Fruit fly (Drosophila melanogaster) whole organism, embryonic: ENCODE results near the gene Mtp.

Source experiments
- Adf1 ChIP-seq: fragments of 200-800 bp; sonication (Bioruptor generic); IDR thresholded peaks from 2 replicates; pipeline ENCODE4 v1.3.6; 2022; ENCODE audit warnings: missing biosample characterization, missing genetic modification characterization
- Atf6 ChIP-seq: fragments of 200-800 bp; sonication (Bioruptor generic); IDR thresholded peaks from 2 replicates; pipeline ENCODE4 v1.3.6; 2022; ENCODE audit warnings: missing biosample characterization, missing genetic modification characterization
- Awh ChIP-seq: fragments of 200-800 bp; sonication (Bioruptor generic); IDR thresholded peaks from 2 replicates; pipeline ENCODE4, ENCODE4 v1.3.6; 2022; ENCODE audit warnings: missing biosample characterization, missing genetic modification characterization
- CG1024 ChIP-seq: fragments of 200-800 bp; sonication (Bioruptor generic); IDR thresholded peaks from 2 replicates; pipeline ENCODE4 v1.3.6; 2022; ENCODE audit warnings: missing biosample characterization, missing genetic modification characterization
- CG10959 ChIP-seq: fragments of 200-800 bp; sonication (Bioruptor generic); IDR thresholded peaks from 2 replicates; pipeline ENCODE4 v1.3.6; 2022; ENCODE audit warnings: missing biosample characterization, missing genetic modification characterization
- CG12769 ChIP-seq: fragments of 200-800 bp; sonication (Bioruptor generic); optimal IDR thresholded peaks from 2 replicates; lab custom pipeline; 2019; ENCODE audit warnings: missing biosample characterization, mild to moderate bottlenecking, missing genetic modification characterization, moderate library complexity
- CG13424 ChIP-seq: fragments of 200-800 bp; sonication (Bioruptor generic); optimal IDR thresholded peaks from 2 replicates; lab custom pipeline; 2019; ENCODE audit warnings: missing biosample characterization, mild to moderate bottlenecking, missing genetic modification characterization, moderate library complexity
- CG14860 ChIP-seq: fragments of 200-800 bp; sonication (Bioruptor generic); IDR thresholded peaks from 3 replicates; pipeline ENCODE4 v1.3.6; 2022; ENCODE audit warnings: missing biosample characterization, missing genetic modification characterization; ENCODE audit not compliant: partially characterized antibody
- CG14965 ChIP-seq: fragments of 200-800 bp; sonication (Bioruptor generic); optimal IDR thresholded peaks from 2 replicates; lab custom pipeline; 2016; ENCODE audit warnings: missing biosample characterization, missing genetic modification characterization, borderline replicate concordance
- CG15011 ChIP-seq: fragments of 200-800 bp; sonication (Bioruptor generic); optimal IDR thresholded peaks from 3 replicates; lab custom pipeline; 2018; ENCODE audit warnings: missing biosample characterization, mild to moderate bottlenecking, missing genetic modification characterization
- CG17359 ChIP-seq: fragments of 200-800 bp; sonication (Bioruptor generic); optimal IDR thresholded peaks from 3 replicates; lab custom pipeline; 2018; ENCODE audit warnings: missing biosample characterization, mild to moderate bottlenecking, missing genetic modification characterization, moderate library complexity
- CG18619 ChIP-seq: fragments of 200-800 bp; sonication (Bioruptor generic); optimal IDR thresholded peaks from 3 replicates; lab custom pipeline; 2017; ENCODE audit warnings: missing biosample characterization, mild to moderate bottlenecking, missing genetic modification characterization
- CG2889 ChIP-seq: fragments of 200-800 bp; sonication (Bioruptor generic); IDR thresholded peaks from 3 replicates; pipeline ENCODE4 v1.3.6; 2022; ENCODE audit warnings: missing biosample characterization, missing genetic modification characterization
- CG31441 ChIP-seq: fragments of 200-800 bp; sonication (Bioruptor generic); IDR thresholded peaks from 2 replicates; pipeline ENCODE4 v1.3.6; 2022; ENCODE audit warnings: missing biosample characterization, missing genetic modification characterization
- CG3281 ChIP-seq: fragments of 200-800 bp; sonication (Bioruptor generic); optimal IDR thresholded peaks from 3 replicates; lab custom pipeline; 2017; ENCODE audit warnings: missing biosample characterization, mild to moderate bottlenecking, missing genetic modification characterization
- CG33557 ChIP-seq: fragments of 200-800 bp; sonication (Bioruptor generic); optimal IDR thresholded peaks from 2 replicates; lab custom pipeline; 2019; ENCODE audit warnings: missing biosample characterization, mild to moderate bottlenecking, missing genetic modification characterization, moderate library complexity
- CG34224 ChIP-seq: fragments of 200-800 bp; sonication (Bioruptor generic); IDR thresholded peaks from 3 replicates; pipeline ENCODE4 v1.3.6; 2022; ENCODE audit warnings: missing biosample characterization, missing genetic modification characterization; ENCODE audit not compliant: partially characterized antibody
- CG3847 ChIP-seq: fragments of 200-800 bp; sonication (Bioruptor generic); IDR thresholded peaks from 2 replicates; pipeline ENCODE4 v1.3.6; 2022; ENCODE audit warnings: missing biosample characterization, missing genetic modification characterization
- CG43689 ChIP-seq: fragments of 200-800 bp; sonication (Bioruptor generic); IDR thresholded peaks from 2 replicates; pipeline ENCODE4 v1.3.6; 2022; ENCODE audit warnings: missing biosample characterization, missing genetic modification characterization
- CG6175 ChIP-seq: fragments of 200-800 bp; sonication (Bioruptor generic); IDR thresholded peaks from 3 replicates; pipeline ENCODE4 v1.3.6; 2022; ENCODE audit warnings: missing biosample characterization, missing genetic modification characterization
- CG6254 ChIP-seq: fragments of 200-800 bp; sonication (Bioruptor generic); optimal IDR thresholded peaks from 3 replicates; lab custom pipeline; 2017; ENCODE audit warnings: mild to moderate bottlenecking, missing biosample characterization, missing genetic modification reagents, missing genetic modification characterization
- CG6765 ChIP-seq: fragments of 200-800 bp; sonication (Bioruptor generic); optimal IDR thresholded peaks from 3 replicates; lab custom pipeline; 2017; ENCODE audit warnings: missing biosample characterization, mild to moderate bottlenecking, missing genetic modification characterization
- H15 ChIP-seq: fragments of 200-800 bp; sonication (Bioruptor generic); IDR thresholded peaks from 3 replicates; pipeline ENCODE4 v1.3.6; 2022; ENCODE audit warnings: missing biosample characterization, missing genetic modification characterization
- Hr3 ChIP-seq: fragments of 200-800 bp; sonication (Bioruptor generic); optimal IDR thresholded peaks from 3 replicates; lab custom pipeline; 2016; ENCODE audit warnings: missing biosample characterization, missing genetic modification characterization
- Lim3 ChIP-seq: fragments of 200-800 bp; sonication (Bioruptor generic); IDR thresholded peaks from 2 replicates; pipeline ENCODE4 v1.3.6; 2022; ENCODE audit warnings: missing biosample characterization, missing genetic modification characterization
- Mad ChIP-seq: fragments of 200-800 bp; sonication (Bioruptor generic); optimal IDR thresholded peaks from 2 replicates; lab custom pipeline; 2016; ENCODE audit warnings: missing biosample characterization, missing genetic modification characterization
- Med ChIP-seq: fragments of 200-800 bp; sonication (Bioruptor generic); peaks from one replicate; lab custom pipeline; 2016; ENCODE audit warnings: missing biosample characterization, missing genetic modification characterization, mild to moderate bottlenecking, inconsistent platforms, moderate library complexity
- Ptx1 ChIP-seq: fragments of 200-800 bp; sonication (Bioruptor generic); IDR thresholded peaks from 2 replicates; pipeline ENCODE4 v1.3.6; 2022; ENCODE audit warnings: missing biosample characterization, missing genetic modification characterization
- Sox100B ChIP-seq: fragments of 200-800 bp; sonication (Bioruptor generic); optimal IDR thresholded peaks from 3 replicates; lab custom pipeline; 2018; ENCODE audit warnings: missing biosample characterization, mild to moderate bottlenecking, missing genetic modification characterization
- Stat92E ChIP-seq, 3 experiments: fragments of >200 bp in 2 of 3; fragments of 200-800 bp in 1 of 3; sonication (Bioruptor generic) in 1 of 3; optimal IDR thresholded peaks; 2 replicates each; lab custom pipeline; 2017 to 2019; ENCODE audit warnings: missing biosample characterization in 3 of 3, missing genetic modification characterization in 3 of 3, mild to moderate bottlenecking in 1 of 3, moderate library complexity in 1 of 3
- TFAM ChIP-seq: fragments of 200-800 bp; sonication (Bioruptor generic); optimal IDR thresholded peaks from 2 replicates; lab custom pipeline; 2017; ENCODE audit warnings: missing biosample characterization, missing genetic modification characterization, inconsistent platforms
- ac ChIP-seq: fragments of 200-800 bp; sonication (Bioruptor generic); optimal IDR thresholded peaks from 3 replicates; lab custom pipeline; 2017; ENCODE audit warnings: missing biosample characterization, mild to moderate bottlenecking, missing genetic modification characterization
- az2 ChIP-seq: fragments of 200-800 bp; sonication (Bioruptor generic); optimal IDR thresholded peaks from 3 replicates; lab custom pipeline; 2016; ENCODE audit warnings: missing biosample characterization, missing genetic modification characterization
- corto ChIP-seq: fragments of 200-800 bp; sonication (Bioruptor generic); optimal IDR thresholded peaks from 2 replicates; lab custom pipeline; 2016; ENCODE audit warnings: missing biosample characterization, mild to moderate bottlenecking, missing genetic modification characterization, moderate library complexity
- cwo ChIP-seq: fragments of 200-800 bp; sonication (Bioruptor generic); optimal IDR thresholded peaks from 3 replicates; lab custom pipeline; 2017; ENCODE audit warnings: missing biosample characterization, missing genetic modification characterization, mild to moderate bottlenecking, moderate library complexity, missing genetic modification reagents
- dmrt11E ChIP-seq: fragments of 200-800 bp; sonication (Bioruptor generic); optimal IDR thresholded peaks from 3 replicates; lab custom pipeline; 2018; ENCODE audit warnings: missing biosample characterization, mild to moderate bottlenecking, missing genetic modification characterization, moderate library complexity
- emc ChIP-seq: fragments of 200-800 bp; sonication (Bioruptor generic); optimal IDR thresholded peaks from 2 replicates; lab custom pipeline; 2016; ENCODE audit warnings: missing biosample characterization, missing genetic modification characterization
- gce ChIP-seq: fragments of 200-800 bp; sonication (Bioruptor generic); IDR thresholded peaks from 3 replicates; pipeline ENCODE4 v1.3.6; 2022; ENCODE audit warnings: missing biosample characterization, missing genetic modification characterization
- gro ChIP-seq: fragments of 200-800 bp; sonication (Bioruptor generic); optimal IDR thresholded peaks from 2 replicates; lab custom pipeline; 2016; ENCODE audit warnings: missing biosample characterization, missing genetic modification characterization
- hbn ChIP-seq: fragments of 200-800 bp; sonication (Bioruptor generic); IDR thresholded peaks from 2 replicates; pipeline ENCODE4 v1.3.6; 2022; ENCODE audit warnings: missing biosample characterization, missing genetic modification characterization; ENCODE audit not compliant: partially characterized antibody
- lov ChIP-seq, 2 experiments: fragments of 200-800 bp in 1 of 2; fragments of >200 bp in 1 of 2; sonication (Bioruptor generic) in 1 of 2; IDR thresholded peaks in 1 of 2; optimal IDR thresholded peaks in 1 of 2; 2 replicates in 1 of 2; 3 replicates in 1 of 2; pipeline versions ENCODE4 v1.3.6 to Lab custom; 2017 to 2022; ENCODE audit warnings: missing biosample characterization in 1 of 2, missing genetic modification characterization in 1 of 2
- pfk ChIP-seq: fragments of 200-800 bp; sonication (Bioruptor generic); optimal IDR thresholded peaks from 2 replicates; lab custom pipeline; 2018; ENCODE audit warnings: missing biosample characterization, mild to moderate bottlenecking, missing genetic modification characterization, moderate library complexity
- pnt ChIP-seq: fragments of 200-800 bp; sonication (Bioruptor generic); optimal IDR thresholded peaks from 3 replicates; lab custom pipeline; 2016; ENCODE audit warnings: missing biosample characterization, missing genetic modification characterization
- pum ChIP-seq: fragments of 200-800 bp; sonication (Bioruptor generic); optimal IDR thresholded peaks from 2 replicates; lab custom pipeline; 2016; ENCODE audit warnings: missing biosample characterization, missing genetic modification characterization
- seq ChIP-seq: fragments of 200-800 bp; sonication (Bioruptor generic); IDR thresholded peaks from 2 replicates; pipeline ENCODE4 v1.3.6; 2022; ENCODE audit warnings: missing biosample characterization, missing genetic modification characterization
- sima ChIP-seq: fragments of 200-800 bp; sonication (Bioruptor generic); optimal IDR thresholded peaks from 2 replicates; lab custom pipeline; 2016; ENCODE audit warnings: missing biosample characterization, missing genetic modification characterization
- ttk ChIP-seq: fragments of 200-800 bp; sonication (Bioruptor generic); IDR thresholded peaks from 2 replicates; pipeline ENCODE4 v2.1.2; 2022; ENCODE audit warnings: missing biosample characterization, missing genetic modification characterization
- unc-4 ChIP-seq: fragments of 200-800 bp; sonication (Bioruptor generic); IDR thresholded peaks from 2 replicates; pipeline ENCODE4 v1.3.6; 2022; ENCODE audit warnings: missing biosample characterization, missing genetic modification characterization; ENCODE audit not compliant: partially characterized antibody
- zfh2 ChIP-seq: fragments of 200-800 bp; sonication (Bioruptor generic); optimal IDR thresholded peaks from 2 replicates; lab custom pipeline; 2016; ENCODE audit warnings: missing biosample characterization, missing genetic modification characterization

Gene Mtp

DNA sequence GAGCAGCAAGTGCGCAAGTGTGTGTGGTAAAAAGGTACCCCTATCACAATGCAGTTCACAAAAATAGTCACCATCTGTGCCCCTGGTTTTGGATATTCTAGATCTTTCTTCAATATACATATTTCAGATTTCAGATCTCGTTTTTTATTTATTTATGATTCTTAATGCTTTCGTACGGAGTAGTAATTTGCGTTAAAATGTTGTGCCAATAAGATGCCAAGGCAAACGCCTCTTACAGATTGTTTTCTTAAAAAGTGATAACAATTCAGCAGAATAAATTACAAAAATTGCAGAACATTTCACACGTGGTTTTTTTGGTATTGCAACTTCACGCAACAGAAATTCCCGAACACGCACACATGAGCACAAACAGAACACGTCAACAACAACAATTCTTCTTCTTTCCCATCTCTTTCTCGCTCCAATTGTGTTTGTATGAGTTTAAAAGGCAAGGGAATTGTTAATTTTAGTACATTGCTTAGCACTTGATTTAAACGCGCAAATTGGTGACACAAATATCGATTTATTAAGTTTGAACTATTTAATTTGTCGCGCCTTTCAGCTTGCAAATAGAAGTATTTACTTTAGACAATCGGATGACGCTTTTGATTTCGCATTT lies 4.5 kb downstream of the Mtp start (continued):
- peak; percentile 44 for TF ChIP-seq CG10959 (GFP tag; lab: Robert Waterston, UW)
- TF ChIP-seq TFAM = no peak
- TF ChIP-seq CG12769 = peak; percentile 56
- TF ChIP-seq pum (GFP tag; lab: Kevin White, UChicago) = peak; percentile 39
- no peak for TF ChIP-seq emc (GFP tag; lab: Kevin White, UChicago)
- TF ChIP-seq sima = no peak
- TF ChIP-seq Hr3 (GFP tag; lab: Kevin White, UChicago) = peak; percentile 34
- TF ChIP-seq Stat92E (GFP tag; optimal IDR thresholded peaks at IDR 0.05; lab: Kevin White, UChicago) = no peak
- TF ChIP-seq CG3847 (GFP tag; lab: Robert Waterston, UW) = peak; percentile 52
- no peak for TF ChIP-seq CG34224 (GFP tag; lab: Robert Waterston, UW)
- no peak for TF ChIP-seq Lim3
- no peak for TF ChIP-seq CG6765 (GFP tag; lab: Kevin White, UChicago)
- no peak for TF ChIP-seq lov (optimal IDR thresholded peaks at IDR 0.05; lab: Kevin White, UChicago)
- TF ChIP-seq lov (GFP tag; IDR thresholded peaks at IDR 0.05; lab: Robert Waterston, UW) = no peak
- TF ChIP-seq Med (GFP tag; lab: Kevin White, UChicago) = peak; percentile 94
- no peak for TF ChIP-seq CG31441 (GFP tag; lab: Robert Waterston, UW)
- TF ChIP-seq CG33557 = no peak
- peak; percentile 38 for TF ChIP-seq Ptx1 (GFP tag; lab: Robert Waterston, UW)
- TF ChIP-seq CG2889 (GFP tag; lab: Robert Waterston, UW) = peak; percentile 30; the same call in 1 of the 3 replicates
- peak; percentile 32 for TF ChIP-seq ac
- TF ChIP-seq gce (GFP tag; lab: Robert Waterston, UW) = no peak
- no peak for TF ChIP-seq cwo
- TF ChIP-seq ttk (GFP tag; lab: Robert Waterston, UW) = peak; percentile 58
- no peak for TF ChIP-seq CG14860
- peak; percentile 79 for TF ChIP-seq Atf6
- TF ChIP-seq CG18619 (GFP tag; lab: Kevin White, UChicago) = peak; percentile 65
- no peak for TF ChIP-seq CG14965 (GFP tag; lab: Kevin White, UChicago)
- TF ChIP-seq H15 (GFP tag; lab: Robert Waterston, UW) = no peak
- peak; percentile 41 for TF ChIP-seq zfh2 (GFP tag; lab: Kevin White, UChicago)
- TF ChIP-seq CG6254 (GFP tag; lab: Kevin White, UChicago) = peak; percentile 56
- peak; percentile 75; the same call in 1 of the 2 replicates for TF ChIP-seq CG1024
- no peak; the same call in 1 of the 2 replicates for TF ChIP-seq Awh (GFP tag; lab: Robert Waterston, UW)
- TF ChIP-seq Mad (GFP tag; lab: Kevin White, UChicago) = peak; percentile 62
- no peak for TF ChIP-seq pfk (GFP tag; lab: Kevin White, UChicago)
- TF ChIP-seq CG43689 (GFP tag; lab: Robert Waterston, UW) = peak; percentile 70
- no peak for TF ChIP-seq CG15011 (GFP tag; lab: Kevin White, UChicago)
- peak; percentile 2 for TF ChIP-seq CG17359 (tag; lab: Kevin White, UChicago)
- TF ChIP-seq hbn (GFP tag; lab: Robert Waterston, UW) = no peak
- peak; percentile 3 for TF ChIP-seq corto (GFP tag; lab: Kevin White, UChicago)
- TF ChIP-seq CG6175 (GFP tag; lab: Robert Waterston, UW) = no peak
- TF ChIP-seq pnt (GFP tag; lab: Kevin White, UChicago) = peak; percentile 54
- TF ChIP-seq Adf1 (GFP tag; lab: Robert Waterston, UW) = 0 out of 2 replicates have a peak, but pooled peaks have one; percentile 8
- TF ChIP-seq az2 (GFP tag; lab: Kevin White, UChicago) = peak; percentile 69
- TF ChIP-seq CG13424 (tag; lab: Kevin White, UChicago) = peak; percentile 76
- TF ChIP-seq unc-4 (GFP tag; lab: Robert Waterston, UW) = no peak
- TF ChIP-seq seq (GFP tag; lab: Robert Waterston, UW) = peak; percentile 74; the same call in 1 of the 2 replicates
- no peak for TF ChIP-seq CG3281 (GFP tag; lab: Kevin White, UChicago)
- TF ChIP-seq Sox100B (GFP tag; lab: Kevin White, UChicago) = no peak
- TF ChIP-seq dmrt11E (tag; lab: Kevin White, UChicago) = peak; percentile 65
- TF ChIP-seq gro (GFP tag; lab: Kevin White, UChicago) = peak; percentile 64
